Worm (Caenorhabditis elegans): ENCODE data around the gene F22H10.11.

DNA sequence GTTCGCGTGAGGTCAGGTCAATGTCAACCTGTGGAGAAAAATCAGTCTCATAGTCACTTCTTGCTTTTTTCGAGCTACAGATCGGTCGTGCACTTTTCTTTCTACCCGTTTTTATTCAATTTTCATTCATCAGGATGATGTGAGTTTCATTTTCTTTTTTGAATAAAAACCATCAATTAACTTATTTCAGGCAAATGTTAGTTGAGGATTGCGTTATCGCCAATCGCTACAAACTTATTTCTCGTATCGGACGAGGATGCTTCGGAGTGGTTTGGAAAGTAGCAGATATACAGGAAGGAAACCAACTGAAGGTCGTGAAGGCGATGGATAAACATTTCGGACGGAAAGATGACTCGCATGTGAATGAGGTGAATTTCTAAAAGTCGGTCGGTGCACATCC lies 14.4 kb upstream of the F22H10.11 start, which contains the start of gene F22H10.1:
- TF ChIP-seq pha-4 (tag; optimal IDR thresholded peaks at IDR 0.05), result no peak
- TF ChIP-seq ceh-82 (tag; optimal IDR thresholded peaks at IDR 0.05), result no peak
- TF ChIP-seq lin-15B (tag; optimal IDR thresholded peaks at IDR 0.05), result no peak
- TF ChIP-seq ztf-4 (tag; optimal IDR thresholded peaks at IDR 0.05), result no peak
- TF ChIP-seq egl-27 (tag; optimal IDR thresholded peaks at IDR 0.05), result no peak
- TF ChIP-seq nhr-28 (tag; optimal IDR thresholded peaks at IDR 0.05), result no peak
- TF ChIP-seq fos-1 (tag; optimal IDR thresholded peaks at IDR 0.05), result no peak
- no peak for TF ChIP-seq nhr-25 (tag; optimal IDR thresholded peaks at IDR 0.05)
- TF ChIP-seq ama-1 (optimal IDR thresholded peaks at IDR 0.05), result no peak

Data from whole organism, L3 larva.